ENCODE assay signal across 4 worm cellular contexts in the genomic region with DNA sequence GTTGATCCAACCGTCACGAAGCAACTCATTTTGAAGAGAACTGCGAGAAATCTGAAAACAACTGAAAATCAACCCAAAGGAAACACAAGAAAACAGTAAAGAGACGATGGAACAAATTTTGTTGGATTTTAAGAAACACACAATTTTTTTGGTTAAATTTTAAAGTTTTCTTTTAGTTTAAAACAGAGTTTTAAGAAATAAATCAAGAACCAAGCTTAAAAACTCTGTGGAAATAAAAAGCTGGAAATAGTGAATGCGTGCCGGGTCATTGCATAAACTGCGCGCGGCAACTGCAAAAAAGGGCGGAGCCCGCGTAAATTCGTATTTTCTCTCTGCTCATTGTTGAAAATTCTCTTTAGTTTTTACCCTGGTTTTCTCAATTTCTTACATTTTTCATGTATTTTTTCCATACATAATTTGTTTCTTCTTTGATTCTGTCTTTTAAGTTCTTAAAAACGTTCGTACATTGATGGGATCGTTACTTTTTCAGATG.
TF ChIP-seq lines count a peak whose summit lies in the region.

Gene algn-13, minus strand, starts transcription at position 51 of the 493 bp plus-strand sequence.
Gene R10D12.13, plus strand, starts transcription at position 491 of the 493 bp plus-strand sequence.

TF ChIP-seq in whole organism, L2 larva, 48 proteins besides CTCF, POLR2A, EP300 and RAD21 (continues in another document):
- TF ChIP-seq lin-11 (tag; optimal IDR thresholded peaks at IDR 0.05; lab: Kevin White, UChicago) (peak; percentile 60), nhr-237 (tag; optimal IDR thresholded peaks at IDR 0.05; lab: Kevin White, UChicago) (no peak), zag-1 (tag; optimal IDR thresholded peaks at IDR 0.05; lab: Kevin White, UChicago) (no peak), nhr-129 (tag; optimal IDR thresholded peaks at IDR 0.05; lab: Kevin White, UChicago) (peak; percentile 55), elt-1 (tag; optimal IDR thresholded peaks at IDR 0.05; lab: Kevin White, UChicago) (no peak), blmp-1 (tag; optimal IDR thresholded peaks at IDR 0.05; lab: Kevin White, UChicago; ENCODE audit: insufficient read depth) (no peak), nhr-11 (tag; optimal IDR thresholded peaks at IDR 0.05; lab: Kevin White, UChicago) (no peak), snpc-4 (tag; optimal IDR thresholded peaks at IDR 0.05; lab: Kevin White, UChicago) (peak; percentile 30), sem-4 (tag; optimal IDR thresholded peaks at IDR 0.05; lab: Kevin White, UChicago) (peak; percentile 70), nhr-23 (tag; optimal IDR thresholded peaks at IDR 0.05; lab: Kevin White, UChicago) (no peak), F13H6.1 (tag; optimal IDR thresholded peaks at IDR 0.05; lab: Kevin White, UChicago) (peak; percentile 64), fos-1 (tag; optimal IDR thresholded peaks at IDR 0.05; lab: Kevin White, UChicago) (no peak), ZK546.5 (tag; optimal IDR thresholded peaks at IDR 0.05; lab: Kevin White, UChicago) (no peak), peb-1 (tag; optimal IDR thresholded peaks at IDR 0.05; lab: Kevin White, UChicago) (no peak), nhr-6 (tag; optimal IDR thresholded peaks at IDR 0.05; lab: Kevin White, UChicago) (no peak), elt-3 (tag; optimal IDR thresholded peaks at IDR 0.05; lab: Kevin White, UChicago) (no peak), lin-39 (tag; optimal IDR thresholded peaks at IDR 0.05; lab: Kevin White, UChicago) (no peak), gmeb-1 (tag; optimal IDR thresholded peaks at IDR 0.05; lab: Kevin White, UChicago) (peak; percentile 74), ztf-11 (tag; optimal IDR thresholded peaks at IDR 0.05; lab: Kevin White, UChicago) (no peak), unc-55 (GFP tag; optimal IDR thresholded peaks at IDR 0.05; lab: Kevin White, UChicago) (peak; percentile 78), lsy-2 (tag; optimal IDR thresholded peaks at IDR 0.05; lab: Kevin White, UChicago) (peak in 1 of 2 experiments; percentile 70), ama-1 (optimal IDR thresholded peaks at IDR 0.05; lab: Kevin White, UChicago) (no peak)

TF ChIP-seq in whole organism, L4 larva, 104 proteins besides CTCF, POLR2A, EP300 and RAD21 (continues in another document):
- TF ChIP-seq snpc-4 (tag; optimal IDR thresholded peaks at IDR 0.05; lab: Kevin White, UChicago): no peak
- TF ChIP-seq zfp-3 (GFP tag; conservative IDR thresholded peaks at IDR 0.05; lab: Robert Waterston, UW): no peak
- no peak for TF ChIP-seq ama-1 (optimal IDR thresholded peaks at IDR 0.05; lab: Kevin White, UChicago)
- no peak for TF ChIP-seq madf-9 (GFP tag; conservative IDR thresholded peaks at IDR 0.05; lab: Robert Waterston, UW)
- no peak for TF ChIP-seq zip-11 (GFP tag; IDR thresholded peaks at IDR 0.05; lab: Robert Waterston, UW)
- no peak for TF ChIP-seq ztf-7 (tag; optimal IDR thresholded peaks at IDR 0.05; lab: Kevin White, UChicago)
- peak; percentile 56; the same call in 1 of the 2 replicates for TF ChIP-seq arid-1 (GFP tag; conservative IDR thresholded peaks at IDR 0.05; lab: Robert Waterston, UW)
- no peak for TF ChIP-seq mep-1 (tag; optimal IDR thresholded peaks at IDR 0.05; lab: Kevin White, UChicago)
- peak; percentile 55 for TF ChIP-seq hlh-11 (tag; optimal IDR thresholded peaks at IDR 0.05; lab: Kevin White, UChicago)
- no peak for TF ChIP-seq aly-2 (tag; optimal IDR thresholded peaks at IDR 0.05; lab: Kevin White, UChicago)
- no peak for TF ChIP-seq egl-43 (GFP tag; IDR thresholded peaks at IDR 0.05; lab: Robert Waterston, UW)
- TF ChIP-seq spr-3 (GFP tag; optimal IDR thresholded peaks at IDR 0.05; lab: Kevin White, UChicago): no peak
- no peak for TF ChIP-seq vab-7 (GFP tag; IDR thresholded peaks at IDR 0.05; lab: Robert Waterston, UW)
- TF ChIP-seq mxl-3 (GFP tag; optimal IDR thresholded peaks at IDR 0.05; lab: Kevin White, UChicago): no peak
- TF ChIP-seq set-16 (GFP tag; IDR thresholded peaks at IDR 0.05; lab: Robert Waterston, UW): no peak
- TF ChIP-seq nhr-25 (tag; optimal IDR thresholded peaks at IDR 0.05; lab: Kevin White, UChicago; ENCODE audit: borderline replicate concordance, insufficient read depth): no peak
- TF ChIP-seq F37D6.2 (tag; optimal IDR thresholded peaks at IDR 0.05; lab: Kevin White, UChicago): no peak
- no peak for TF ChIP-seq mdl-1 (tag; optimal IDR thresholded peaks at IDR 0.05; lab: Kevin White, UChicago)
- TF ChIP-seq T26A8.4 (GFP tag; IDR thresholded peaks at IDR 0.05; lab: Robert Waterston, UW): peak; percentile 58; the same call in 1 of the 2 replicates
- TF ChIP-seq mdt-29 (GFP tag; IDR thresholded peaks at IDR 0.05; lab: Robert Waterston, UW): no peak
- TF ChIP-seq Y105C5A.15 (GFP tag; IDR thresholded peaks at IDR 0.05; lab: Robert Waterston, UW): no peak
- TF ChIP-seq daf-16 (GFP tag; optimal IDR thresholded peaks at IDR 0.05; lab: Kevin White, UChicago): no peak
- TF ChIP-seq daf-16 (tag; optimal IDR thresholded peaks at IDR 0.05; lab: Kevin White, UChicago): peak; percentile 27

TF ChIP-seq in whole organism, late embryonic, 69 proteins besides CTCF, POLR2A, EP300 and RAD21 (continues in another document):
- TF ChIP-seq eyg-1 (tag; optimal IDR thresholded peaks at IDR 0.05; lab: Kevin White, UChicago): peak; percentile 58
- TF ChIP-seq ttx-3 (tag; optimal IDR thresholded peaks at IDR 0.05; lab: Kevin White, UChicago): peak; percentile 81
- peak; percentile 84 for TF ChIP-seq ceh-2 (tag; optimal IDR thresholded peaks at IDR 0.05; lab: Kevin White, UChicago)
- TF ChIP-seq C08G9.2 (tag; optimal IDR thresholded peaks at IDR 0.05; lab: Kevin White, UChicago): peak; percentile 73
- peak; percentile 75 for TF ChIP-seq K02D7.2 (tag; optimal IDR thresholded peaks at IDR 0.05; lab: Kevin White, UChicago)
- peak; percentile 53 for TF ChIP-seq hlh-15 (tag; optimal IDR thresholded peaks at IDR 0.05; lab: Kevin White, UChicago)
- no peak for TF ChIP-seq hlh-30 (tag; optimal IDR thresholded peaks at IDR 0.05; lab: Kevin White, UChicago; ENCODE audit: insufficient read depth)
- TF ChIP-seq ref-2 (tag; optimal IDR thresholded peaks at IDR 0.05; lab: Kevin White, UChicago): peak; percentile 87
- TF ChIP-seq sox-4 (tag; optimal IDR thresholded peaks at IDR 0.05; lab: Kevin White, UChicago): peak; percentile 79
- TF ChIP-seq elt-4 (tag; optimal IDR thresholded peaks at IDR 0.05; lab: Kevin White, UChicago): no peak
- TF ChIP-seq ceh-9 (tag; optimal IDR thresholded peaks at IDR 0.05; lab: Kevin White, UChicago): no peak
- TF ChIP-seq che-1 (tag; optimal IDR thresholded peaks at IDR 0.05; lab: Kevin White, UChicago): peak; percentile 78
- TF ChIP-seq syd-9 (tag; optimal IDR thresholded peaks at IDR 0.05; lab: Kevin White, UChicago): peak; percentile 56
- peak; percentile 78 for TF ChIP-seq nfya-1 (tag; optimal IDR thresholded peaks at IDR 0.05; lab: Kevin White, UChicago)
- no peak for TF ChIP-seq unc-55 (GFP tag; optimal IDR thresholded peaks at IDR 0.05; lab: Kevin White, UChicago)
- peak; percentile 95 for TF ChIP-seq elt-2 (tag; optimal IDR thresholded peaks at IDR 0.05; lab: Kevin White, UChicago)
- no peak for TF ChIP-seq ama-1 (optimal IDR thresholded peaks at IDR 0.05; lab: Kevin White, UChicago)
- peak; percentile 65; the same call in 1 of the 2 replicates for TF ChIP-seq unc-3 (GFP tag; conservative IDR thresholded peaks at IDR 0.05; lab: Robert Waterston, UW)
- TF ChIP-seq unc-3 (tag; optimal IDR thresholded peaks at IDR 0.05; lab: Kevin White, UChicago): peak; percentile 80
- TF ChIP-seq K09A11.1 (tag; optimal IDR thresholded peaks at IDR 0.05; lab: Kevin White, UChicago; ENCODE audit: insufficient read depth): peak; percentile 77
- peak; percentile 56 for TF ChIP-seq ceh-6 (GFP tag; optimal IDR thresholded peaks at IDR 0.05; lab: Kevin White, UChicago)
- TF ChIP-seq pag-3 (tag; optimal IDR thresholded peaks at IDR 0.05; lab: Kevin White, UChicago; ENCODE audit: borderline replicate concordance): no peak
- TF ChIP-seq nhr-232 (tag; optimal IDR thresholded peaks at IDR 0.05; lab: Kevin White, UChicago): peak; percentile 71

TF ChIP-seq in whole organism, mixed stage, embryonic, 35 proteins besides CTCF, POLR2A, EP300 and RAD21 (continues in another document):
- peak; percentile 16 for TF ChIP-seq elt-3 (tag; optimal IDR thresholded peaks at IDR 0.05; lab: Kevin White, UChicago)
- peak; percentile 68 for TF ChIP-seq ceh-43 (GFP tag; optimal IDR thresholded peaks at IDR 0.05; lab: Kevin White, UChicago)
- TF ChIP-seq hlh-1 (tag; optimal IDR thresholded peaks at IDR 0.05; lab: Kevin White, UChicago): peak; percentile 26
- peak; percentile 37 for TF ChIP-seq lsy-2 (tag; optimal IDR thresholded peaks at IDR 0.05; lab: Kevin White, UChicago)
- TF ChIP-seq nhr-28 (tag; optimal IDR thresholded peaks at IDR 0.05; lab: Kevin White, UChicago): no peak
- peak; percentile 24 for TF ChIP-seq nhr-2 (tag; optimal IDR thresholded peaks at IDR 0.05; lab: Kevin White, UChicago)
- TF ChIP-seq lin-32 (GFP tag; optimal IDR thresholded peaks at IDR 0.05; lab: Kevin White, UChicago): peak; percentile 41
- TF ChIP-seq blmp-1 (tag; optimal IDR thresholded peaks at IDR 0.05; lab: Kevin White, UChicago): peak; percentile 52
- peak; percentile 52 for TF ChIP-seq pha-4 (tag; optimal IDR thresholded peaks at IDR 0.05; lab: Kevin White, UChicago)
- TF ChIP-seq ztf-11 (tag; optimal IDR thresholded peaks at IDR 0.05; lab: Kevin White, UChicago): peak; percentile 59
- TF ChIP-seq M03D4.4 (tag; optimal IDR thresholded peaks at IDR 0.05; lab: Kevin White, UChicago): peak; percentile 86
- TF ChIP-seq ham-2 (GFP tag; optimal IDR thresholded peaks at IDR 0.05; lab: Kevin White, UChicago): peak; percentile 60
- TF ChIP-seq cnd-1 (tag; optimal IDR thresholded peaks at IDR 0.05; lab: Kevin White, UChicago): peak; percentile 77
- TF ChIP-seq mls-2 (tag; optimal IDR thresholded peaks at IDR 0.05; lab: Kevin White, UChicago): peak; percentile 84
- TF ChIP-seq unc-120 (tag; optimal IDR thresholded peaks at IDR 0.05; lab: Kevin White, UChicago; ENCODE audit: poor library complexity, severe bottlenecking): peak; percentile 91
- TF ChIP-seq lin-13 (tag; optimal IDR thresholded peaks at IDR 0.05; lab: Kevin White, UChicago): peak; percentile 66
- TF ChIP-seq elt-1 (tag; optimal IDR thresholded peaks at IDR 0.05; lab: Kevin White, UChicago; ENCODE audit: borderline replicate concordance, insufficient read depth): peak; percentile 47
- TF ChIP-seq tbx-8 (GFP tag; optimal IDR thresholded peaks at IDR 0.05; lab: Kevin White, UChicago): peak; percentile 64
- peak; percentile 81 for TF ChIP-seq drap-1 (GFP tag; optimal IDR thresholded peaks at IDR 0.05; lab: Kevin White, UChicago)
- no peak for TF ChIP-seq nhr-12 (tag; optimal IDR thresholded peaks at IDR 0.05; lab: Kevin White, UChicago)
- no peak for TF ChIP-seq unc-39 (tag; optimal IDR thresholded peaks at IDR 0.05; lab: Kevin White, UChicago)
- TF ChIP-seq unc-62 (GFP tag; optimal IDR thresholded peaks at IDR 0.05; lab: Kevin White, UChicago): no peak
- peak; percentile 64 for TF ChIP-seq sem-2 (GFP tag; optimal IDR thresholded peaks at IDR 0.05; lab: Kevin White, UChicago)
- peak; percentile 92 for TF ChIP-seq sptf-1 (tag; optimal IDR thresholded peaks at IDR 0.05; lab: Kevin White, UChicago)
- peak; percentile 79 for TF ChIP-seq mep-1 (tag; optimal IDR thresholded peaks at IDR 0.05; lab: Kevin White, UChicago)
- no peak for TF ChIP-seq ceh-39 (tag; optimal IDR thresholded peaks at IDR 0.05; lab: Kevin White, UChicago)
